Fruit fly (Drosophila melanogaster) whole organism, embryonic: ENCODE data around the gene CG43737.

Experiments used
- Ada2b ChIP-seq: fragments of 200-800 bp; sonication (Bioruptor generic); IDR thresholded peaks from 2 replicates; pipeline ENCODE4 v1.3.6; 2022; ENCODE audit warnings: missing biosample characterization, missing genetic modification characterization
- Adf1 ChIP-seq: fragments of 200-800 bp; sonication (Bioruptor generic); IDR thresholded peaks from 2 replicates; pipeline ENCODE4 v1.3.6; 2022; ENCODE audit warnings: missing biosample characterization, missing genetic modification characterization
- CG10462 ChIP-seq: fragments of 200-800 bp; sonication (Bioruptor generic); optimal IDR thresholded peaks from 2 replicates; lab custom pipeline; 2016; ENCODE audit warnings: missing biosample characterization, missing genetic modification characterization
- CG10654 ChIP-seq: fragments of 200-800 bp; sonication (Bioruptor generic); optimal IDR thresholded peaks from 2 replicates; lab custom pipeline; 2016; ENCODE audit warnings: missing biosample characterization, missing genetic modification characterization
- CG14014 ChIP-seq: fragments of 200-800 bp; sonication (Bioruptor generic); IDR thresholded peaks from 2 replicates; pipeline ENCODE4 v1.3.6; 2022; ENCODE audit warnings: missing biosample characterization, missing genetic modification characterization
- CG14860 ChIP-seq: fragments of 200-800 bp; sonication (Bioruptor generic); IDR thresholded peaks from 3 replicates; pipeline ENCODE4 v1.3.6; 2022; ENCODE audit warnings: missing biosample characterization, missing genetic modification characterization; ENCODE audit not compliant: partially characterized antibody
- CG15269 ChIP-seq: fragments of 200-800 bp; sonication (Bioruptor generic); optimal IDR thresholded peaks from 2 replicates; lab custom pipeline; 2018; ENCODE audit warnings: missing biosample characterization, mild to moderate bottlenecking, missing genetic modification characterization, moderate library complexity
- CG1529 ChIP-seq: fragments of 200-800 bp; sonication (Bioruptor generic); optimal IDR thresholded peaks from 3 replicates; lab custom pipeline; 2018; ENCODE audit warnings: missing biosample characterization, missing genetic modification characterization
- CG1602 ChIP-seq: fragments of 200-800 bp; sonication (Bioruptor generic); optimal IDR thresholded peaks from 3 replicates; lab custom pipeline; 2016; ENCODE audit warnings: missing biosample characterization, missing genetic modification characterization
- CG17361 ChIP-seq: fragments of 200-800 bp; sonication (Bioruptor generic); IDR thresholded peaks from 3 replicates; pipeline ENCODE4 v1.3.6; 2022; ENCODE audit warnings: missing biosample characterization, missing genetic modification characterization
- CG2120 ChIP-seq: fragments of 200-800 bp; sonication (Bioruptor generic); optimal IDR thresholded peaks from 3 replicates; lab custom pipeline; 2016; ENCODE audit warnings: missing biosample characterization, missing genetic modification characterization
- CG2889 ChIP-seq: fragments of 200-800 bp; sonication (Bioruptor generic); IDR thresholded peaks from 3 replicates; pipeline ENCODE4 v1.3.6; 2022; ENCODE audit warnings: missing biosample characterization, missing genetic modification characterization
- CG30431 ChIP-seq: fragments of 200-800 bp; sonication (Bioruptor generic); optimal IDR thresholded peaks from 2 replicates; lab custom pipeline; 2017; ENCODE audit warnings: missing biosample characterization, missing genetic modification characterization
- CG31441 ChIP-seq: fragments of 200-800 bp; sonication (Bioruptor generic); IDR thresholded peaks from 2 replicates; pipeline ENCODE4 v1.3.6; 2022; ENCODE audit warnings: missing biosample characterization, missing genetic modification characterization
- CG34422 ChIP-seq: fragments of 200-800 bp; sonication (Bioruptor generic); IDR thresholded peaks from 3 replicates; pipeline ENCODE4 v1.3.6; 2022; ENCODE audit warnings: missing biosample characterization, missing genetic modification characterization
- CG6654 ChIP-seq: fragments of 200-800 bp; sonication (Bioruptor generic); optimal IDR thresholded peaks from 2 replicates; lab custom pipeline; 2017; ENCODE audit warnings: missing biosample characterization, mild to moderate bottlenecking, missing genetic modification characterization
- CG6854 ChIP-seq: fragments of 200-800 bp; sonication (Bioruptor generic); optimal IDR thresholded peaks from 3 replicates; lab custom pipeline; 2017; ENCODE audit warnings: missing biosample characterization, mild to moderate bottlenecking, missing genetic modification characterization
- CG8765 ChIP-seq: fragments of 200-800 bp; sonication (Bioruptor generic); IDR thresholded peaks from 2 replicates; pipeline ENCODE4 v1.3.6; 2022; ENCODE audit warnings: missing biosample characterization, missing genetic modification characterization
- CG8944 ChIP-seq: fragments of 200-800 bp; sonication (Bioruptor generic); optimal IDR thresholded peaks from 3 replicates; lab custom pipeline; 2016; ENCODE audit warnings: missing biosample characterization, missing genetic modification characterization
- CG9437 ChIP-seq: fragments of 200-800 bp; sonication (Bioruptor generic); optimal IDR thresholded peaks from 2 replicates; lab custom pipeline; 2018; ENCODE audit warnings: missing biosample characterization, mild to moderate bottlenecking, missing genetic modification characterization
- CG9932 ChIP-seq: fragments of 200-800 bp; sonication (Bioruptor generic); IDR thresholded peaks from 2 replicates; pipeline ENCODE4 v1.3.6; 2022; ENCODE audit warnings: missing biosample characterization, missing genetic modification characterization
- Dad ChIP-seq: fragments of 200-800 bp; sonication (Bioruptor generic); optimal IDR thresholded peaks from 3 replicates; lab custom pipeline; 2016; ENCODE audit warnings: missing biosample characterization, missing genetic modification characterization
- Doc2 ChIP-seq: fragments of 200-800 bp; sonication (Bioruptor generic); IDR thresholded peaks from 2 replicates; pipeline ENCODE4 v1.3.6; 2022; ENCODE audit warnings: missing biosample characterization, missing genetic modification characterization
- E2f1 ChIP-seq: fragments of 200-800 bp; sonication (Bioruptor generic); IDR thresholded peaks from 2 replicates; pipeline ENCODE4 v1.3.6; 2022; ENCODE audit warnings: missing biosample characterization, missing genetic modification characterization
- Hand ChIP-seq: fragments of 200-800 bp; sonication (Bioruptor generic); optimal IDR thresholded peaks from 2 replicates; lab custom pipeline; 2017; ENCODE audit warnings: mild to moderate bottlenecking, missing biosample characterization, missing genetic modification reagents, missing genetic modification characterization
- Hr51 ChIP-seq, 2 experiments: fragments of 200-800 bp; sonication (Bioruptor generic); optimal IDR thresholded peaks; 2 replicates in 1 of 2; 3 replicates in 1 of 2; lab custom pipeline; 2016 to 2018; ENCODE audit warnings: missing biosample characterization in 2 of 2, missing genetic modification characterization in 2 of 2, mild to moderate bottlenecking in 1 of 2, moderate library complexity in 1 of 2
- Kr ChIP-seq: fragments of 200-800 bp; sonication (Bioruptor generic); optimal IDR thresholded peaks from 2 replicates; lab custom pipeline; 2017; ENCODE audit warnings: missing biosample characterization, mild to moderate bottlenecking, missing genetic modification characterization
- Lim3 ChIP-seq: fragments of 200-800 bp; sonication (Bioruptor generic); IDR thresholded peaks from 2 replicates; pipeline ENCODE4 v1.3.6; 2022; ENCODE audit warnings: missing biosample characterization, missing genetic modification characterization
- Mad ChIP-seq: fragments of 200-800 bp; sonication (Bioruptor generic); optimal IDR thresholded peaks from 2 replicates; lab custom pipeline; 2016; ENCODE audit warnings: missing biosample characterization, missing genetic modification characterization
- Rfx ChIP-seq: fragments of 200-800 bp; sonication (Bioruptor generic); IDR thresholded peaks from 2 replicates; pipeline ENCODE4 v1.3.6; 2022; ENCODE audit warnings: missing biosample characterization, missing genetic modification characterization
- Ssrp ChIP-seq: fragments of 200-800 bp; sonication (Bioruptor generic); optimal IDR thresholded peaks from 2 replicates; lab custom pipeline; 2018; ENCODE audit warnings: missing biosample characterization, mild to moderate bottlenecking, missing genetic modification characterization, moderate library complexity
- abd-A ChIP-seq: fragments of 200-800 bp; sonication (Bioruptor generic); optimal IDR thresholded peaks from 3 replicates; lab custom pipeline; 2019; ENCODE audit warnings: missing biosample characterization, mild to moderate bottlenecking, missing genetic modification characterization, moderate library complexity
- ap ChIP-seq: fragments of 200-800 bp; sonication (Bioruptor generic); IDR thresholded peaks from 2 replicates; pipeline ENCODE4 v1.3.6; 2022; ENCODE audit warnings: missing biosample characterization, missing genetic modification characterization
- corto ChIP-seq: fragments of 200-800 bp; sonication (Bioruptor generic); optimal IDR thresholded peaks from 2 replicates; lab custom pipeline; 2016; ENCODE audit warnings: missing biosample characterization, mild to moderate bottlenecking, missing genetic modification characterization, moderate library complexity
- dmrt11E ChIP-seq: fragments of 200-800 bp; sonication (Bioruptor generic); optimal IDR thresholded peaks from 3 replicates; lab custom pipeline; 2018; ENCODE audit warnings: missing biosample characterization, mild to moderate bottlenecking, missing genetic modification characterization, moderate library complexity
- dpn ChIP-seq, 2 experiments: fragments of 200-800 bp; sonication (Bioruptor generic); optimal IDR thresholded peaks; 3 replicates each; lab custom pipeline; 2016; ENCODE audit warnings: missing biosample characterization in 2 of 2, missing genetic modification characterization in 2 of 2
- ewg ChIP-seq: fragments of 200-800 bp; sonication (Bioruptor generic); optimal IDR thresholded peaks from 3 replicates; lab custom pipeline; 2017; ENCODE audit warnings: mild to moderate bottlenecking, missing biosample characterization, missing genetic modification reagents, missing genetic modification characterization
- fru ChIP-seq: fragments of >200 bp; optimal IDR thresholded peaks from 2 replicates; lab custom pipeline; 2017
- gsb ChIP-seq: fragments of 200-800 bp; sonication (Bioruptor generic); IDR thresholded peaks from 2 replicates; pipeline ENCODE4 v1.3.6; 2022; ENCODE audit warnings: missing biosample characterization, missing genetic modification characterization
- ind ChIP-seq: fragments of 200-800 bp; sonication (Bioruptor generic); optimal IDR thresholded peaks from 3 replicates; lab custom pipeline; 2016; ENCODE audit warnings: missing biosample characterization, missing genetic modification characterization
- kah ChIP-seq: fragments of 200-800 bp; sonication (Bioruptor generic); optimal IDR thresholded peaks from 2 replicates; lab custom pipeline; 2018; ENCODE audit warnings: missing biosample characterization, mild to moderate bottlenecking, missing genetic modification characterization
- mam ChIP-seq: fragments of 200-800 bp; sonication (Bioruptor generic); optimal IDR thresholded peaks from 3 replicates; lab custom pipeline; 2016; ENCODE audit warnings: missing biosample characterization, missing genetic modification characterization
- onecut ChIP-seq: fragments of 200-800 bp; sonication (Bioruptor generic); IDR thresholded peaks from 2 replicates; pipeline ENCODE4 v1.3.6; 2022; ENCODE audit warnings: missing biosample characterization, missing genetic modification characterization
- otp ChIP-seq: fragments of 200-800 bp; sonication (Bioruptor generic); IDR thresholded peaks from 3 replicates; pipeline ENCODE4, ENCODE4 v1.3.6; 2022; ENCODE audit warnings: missing biosample characterization, missing genetic modification characterization
- repo ChIP-seq: fragments of 200-800 bp; sonication (Bioruptor generic); optimal IDR thresholded peaks from 2 replicates; lab custom pipeline; 2016; ENCODE audit warnings: missing biosample characterization, missing genetic modification characterization
- rib ChIP-seq: fragments of 200-800 bp; sonication (Bioruptor generic); IDR thresholded peaks from 2 replicates; pipeline ENCODE4 v1.3.6; 2022; ENCODE audit warnings: missing biosample characterization, missing genetic modification characterization
- scrt ChIP-seq: fragments of 200-800 bp; sonication (Bioruptor generic); optimal IDR thresholded peaks from 2 replicates; lab custom pipeline; 2018; ENCODE audit warnings: missing biosample characterization, mild to moderate bottlenecking, missing genetic modification characterization, moderate library complexity
- slbo ChIP-seq: fragments of 200-800 bp; sonication (Bioruptor generic); IDR thresholded peaks from 2 replicates; pipeline ENCODE4 v1.3.6; 2022; ENCODE audit warnings: missing biosample characterization, missing genetic modification characterization
- sna ChIP-seq: fragments of 200-800 bp; sonication (Bioruptor generic); IDR thresholded peaks from 2 replicates; pipeline ENCODE4 v1.3.6; 2022; ENCODE audit warnings: missing biosample characterization, missing genetic modification characterization; ENCODE audit not compliant: partially characterized antibody
- sug ChIP-seq: fragments of 200-800 bp; optimal IDR thresholded peaks from 2 replicates; lab custom pipeline; 2019; ENCODE audit warnings: missing biosample characterization, mild to moderate bottlenecking, missing genetic modification characterization, moderate library complexity
- tna ChIP-seq: fragments of 200-800 bp; sonication (Bioruptor generic); IDR thresholded peaks from 2 replicates; pipeline ENCODE4 v1.3.6; 2022; ENCODE audit warnings: missing biosample characterization, missing genetic modification characterization; ENCODE audit not compliant: partially characterized antibody
- zfh1 ChIP-seq: fragments of 200-800 bp; sonication (Bioruptor generic); IDR thresholded peaks from 3 replicates; pipeline ENCODE4 v1.3.6; 2022; ENCODE audit warnings: missing biosample characterization, missing genetic modification characterization

Gene CG43737

dm6 chrX:15216048-15216447 lies 40.8 kb downstream of the CG43737 start (continued):
- TF ChIP-seq abd-A (tag; lab: Kevin White, UChicago) (no peak), zfh1 (0 out of 3 replicates have a peak, but pooled peaks have one; percentile 34), ind (GFP tag; lab: Kevin White, UChicago) (peak; percentile 66), CG10462 (GFP tag; lab: Kevin White, UChicago) (no peak), CG6854 (peak; percentile 47), Doc2 (no peak), CG8765 (GFP tag; lab: Robert Waterston, UW) (0 out of 2 replicates have a peak, but pooled peaks have one; percentile 30), onecut (no peak), Hand (GFP tag; lab: Kevin White, UChicago) (peak; percentile 78), Hr51 (GFP tag; optimal IDR thresholded peaks at IDR 0.05; lab: Kevin White, UChicago) (peak; percentile 22 to 71), tna (no peak), E2f1 (GFP tag; lab: Robert Waterston, UW) (peak; percentile 58), Ssrp (tag; lab: Kevin White, UChicago) (peak; percentile 50), ap (GFP tag; lab: Robert Waterston, UW) (peak; percentile 32; the same call in 1 of the 2 replicates), ewg (GFP tag; lab: Kevin White, UChicago) (peak; percentile 38), Rfx (GFP tag; lab: Robert Waterston, UW) (peak; percentile 74), CG9932 (GFP tag; lab: Robert Waterston, UW) (peak; percentile 65), CG1529 (GFP tag; lab: Kevin White, UChicago) (peak; percentile 26), CG34422 (GFP tag; lab: Robert Waterston, UW) (peak; percentile 39; the same call in 1 of the 3 replicates), repo (no peak), CG1602 (GFP tag; lab: Kevin White, UChicago) (peak; percentile 28), CG31441 (GFP tag; lab: Robert Waterston, UW) (peak; percentile 66), CG14860 (no peak), fru (lab: Kevin White, UChicago) (no peak), mam (GFP tag; lab: Kevin White, UChicago) (peak; percentile 25), CG17361 (GFP tag; lab: Robert Waterston, UW) (peak; percentile 66; the same call in 2 of the 3 replicates), dpn (GFP tag; optimal IDR thresholded peaks at IDR 0.05; lab: Kevin White, UChicago) (peak in 1 of 2 experiments; percentile 52), CG8944 (GFP tag; lab: Kevin White, UChicago) (no peak), sug (tag; lab: Kevin White, UChicago) (peak; percentile 37), Kr (no peak), CG2120 (GFP tag; lab: Kevin White, UChicago) (peak; percentile 72), sna (GFP tag; lab: Robert Waterston, UW) (no peak), Adf1 (GFP tag; lab: Robert Waterston, UW) (peak; percentile 19; the same call in 1 of the 2 replicates), gsb (peak; percentile 49; the same call in 1 of the 2 replicates), rib (GFP tag; lab: Robert Waterston, UW) (no peak), Ada2b (GFP tag; lab: Robert Waterston, UW) (peak; percentile 58), corto (no peak), scrt (peak; percentile 66), CG6654 (GFP tag; lab: Kevin White, UChicago) (no peak), CG2889 (GFP tag; lab: Robert Waterston, UW) (0 out of 3 replicates have a peak, but pooled peaks have one; percentile 46), Lim3 (GFP tag; lab: Robert Waterston, UW) (0 out of 2 replicates have a peak, but pooled peaks have one; percentile 16), Dad (GFP tag; lab: Kevin White, UChicago) (no peak), CG30431 (GFP tag; lab: Kevin White, UChicago) (peak; percentile 34), CG9437 (GFP tag; lab: Kevin White, UChicago) (peak; percentile 29), Mad (GFP tag; lab: Kevin White, UChicago) (no peak), dmrt11E (tag; lab: Kevin White, UChicago) (no peak), CG14014 (GFP tag; lab: Robert Waterston, UW) (peak; percentile 65), slbo (GFP tag; lab: Robert Waterston, UW) (peak; percentile 79), CG10654 (GFP tag; lab: Kevin White, UChicago) (peak; percentile 53), kah (GFP tag; lab: Kevin White, UChicago) (peak; percentile 9), CG15269 (peak; percentile 70), otp (GFP tag; lab: Robert Waterston, UW) (no peak)
